Worm (Caenorhabditis elegans): ENCODE measurements around the gene soap-1.

ce11 chrV:7220973-7221519 lies 6.3 kb upstream of the soap-1 start, which contains the start of the genes C13F10.8, C13F10.6 and kxd-1:
- TF ChIP-seq K12H6.12 (tag; optimal IDR thresholded peaks at IDR 0.05) = no peak
- no peak for TF ChIP-seq lsy-27 (tag; optimal IDR thresholded peaks at IDR 0.05; ENCODE audit: borderline replicate concordance, insufficient read depth)
